Worm (Caenorhabditis elegans) whole organism, L2 larva: ENCODE measurements around the gene mdh-2.

Experiments
- ZK546.5 ChIP-seq: sonication (generic microtip); optimal IDR thresholded peaks from 2 replicates; lab custom pipeline; 2017; ENCODE audit warnings: missing biosample characterization, missing genetic modification characterization
- ama-1 ChIP-seq: fragments of 150-350 bp; optimal IDR thresholded peaks from 2 replicates; lab custom pipeline; 2018; ENCODE audit warnings: inconsistent platforms
- fos-1 ChIP-seq: fragments of 150-350 bp; optimal IDR thresholded peaks from 2 replicates; lab custom pipeline; 2014; ENCODE audit warnings: missing biosample characterization, missing genetic modification characterization
- lin-13 ChIP-seq: fragments of 150-350 bp; optimal IDR thresholded peaks from 2 replicates; lab custom pipeline; 2014; ENCODE audit warnings: missing biosample characterization, missing genetic modification reagents, missing genetic modification characterization
- nhr-21 ChIP-seq: fragments of 150-350 bp; optimal IDR thresholded peaks from 2 replicates; lab custom pipeline; 2014; ENCODE audit warnings: missing biosample characterization, missing genetic modification characterization
- unc-62 ChIP-seq: fragments of 150-350 bp; optimal IDR thresholded peaks from 2 replicates; lab custom pipeline; 2014; ENCODE audit warnings: missing biosample characterization, missing genetic modification reagents, missing genetic modification characterization

DNA sequence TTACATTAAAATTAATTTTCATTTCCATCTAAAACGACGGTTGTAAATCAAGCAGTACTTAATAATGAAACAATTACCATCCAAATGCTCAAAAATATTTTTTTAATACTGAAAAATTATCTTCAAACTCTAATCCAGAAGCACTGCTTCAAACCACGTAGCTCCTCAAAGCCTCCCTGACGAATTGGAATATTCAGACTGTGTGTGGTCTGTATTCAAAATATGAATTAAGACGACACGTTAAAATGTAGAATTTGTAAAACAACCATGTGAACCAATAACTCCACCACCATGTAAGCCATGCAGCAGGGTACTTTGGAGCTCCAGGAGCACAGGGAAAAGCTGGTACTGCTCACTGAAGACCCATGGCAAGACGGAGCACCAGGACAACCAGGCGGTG is 28.5 kb downstream of the mdh-2 start, which contains the start of gene F27B3.8:
- no peak for TF ChIP-seq nhr-21 (tag; lab: Kevin White, UChicago)
- no peak for TF ChIP-seq ZK546.5
- TF ChIP-seq ama-1 (lab: Kevin White, UChicago): no peak
- no peak for TF ChIP-seq unc-62 (GFP tag; lab: Kevin White, UChicago)
- TF ChIP-seq fos-1: no peak
- no peak for TF ChIP-seq lin-13 (GFP tag; lab: Kevin White, UChicago)
